Worm (Caenorhabditis elegans): ENCODE results near the gene H28G03.2.

H28G03.2 gene

DNA sequence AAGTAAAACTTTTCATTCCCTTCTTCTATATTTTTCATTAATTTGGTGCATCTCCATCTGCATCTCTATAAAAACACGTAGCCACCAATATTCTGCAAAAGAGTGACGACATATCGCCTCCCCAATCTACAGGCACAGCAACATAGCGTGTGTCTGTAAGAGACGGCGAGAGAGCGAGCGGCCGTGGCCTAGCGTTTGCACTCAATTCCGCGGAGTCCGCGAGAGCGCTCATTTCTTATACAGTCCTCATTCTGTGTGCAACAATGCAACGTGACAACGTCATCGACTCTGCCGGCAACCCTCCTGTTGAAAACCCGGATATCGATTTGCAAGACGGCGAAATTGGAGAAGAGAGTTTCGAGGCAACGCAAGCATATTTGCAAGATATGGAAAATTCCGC is at the start of gene H28G03.2:
H28G03.2 (plus strand) TSS at position 200 of the 400 bp plus-strand sequence.
- TF ChIP-seq ham-2 (GFP tag; optimal IDR thresholded peaks at IDR 0.05): peak; percentile 42
- no peak for TF ChIP-seq sptf-1 (tag; optimal IDR thresholded peaks at IDR 0.05)
- no peak for TF ChIP-seq nhr-237 (tag; optimal IDR thresholded peaks at IDR 0.05)
- no peak for TF ChIP-seq unc-62 (GFP tag; optimal IDR thresholded peaks at IDR 0.05)
- TF ChIP-seq hlh-1 (tag; optimal IDR thresholded peaks at IDR 0.05): no peak
- TF ChIP-seq cnd-1 (tag; optimal IDR thresholded peaks at IDR 0.05): no peak
- no peak for TF ChIP-seq ceh-39 (tag; optimal IDR thresholded peaks at IDR 0.05)
- TF ChIP-seq lsy-2 (tag; optimal IDR thresholded peaks at IDR 0.05): no peak
- TF ChIP-seq elt-3 (tag; optimal IDR thresholded peaks at IDR 0.05): no peak

DNA sequence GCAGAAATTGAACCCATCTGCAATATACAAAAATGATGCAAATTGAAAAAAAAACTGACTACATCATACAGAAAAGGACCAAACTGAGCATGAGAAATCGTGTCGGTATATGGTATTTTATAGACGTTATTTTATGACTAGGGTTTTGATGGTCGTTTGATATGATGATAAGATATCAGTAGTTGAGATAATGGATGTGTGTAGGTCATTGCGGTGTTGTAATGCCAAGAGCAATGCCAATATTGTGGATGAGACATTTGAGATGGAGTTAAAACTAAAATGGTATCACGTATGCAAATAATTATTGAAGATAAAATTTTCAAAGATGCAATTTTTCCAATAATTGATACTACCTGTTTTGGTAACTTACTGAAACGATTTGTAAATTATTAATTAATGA is 45.9 kb upstream of the H28G03.2 start, which contains the start of gene C31H2.4:
C31H2.4 (minus strand) TSS at position 19 of the 400 bp plus-strand sequence.
- no peak for TF ChIP-seq pha-4 (tag; optimal IDR thresholded peaks at IDR 0.05)
- no peak for TF ChIP-seq ces-1 (GFP tag; optimal IDR thresholded peaks at IDR 0.05)
- TF ChIP-seq elt-1 (tag; optimal IDR thresholded peaks at IDR 0.05; ENCODE audit: borderline replicate concordance, insufficient read depth): no peak
- TF ChIP-seq elt-3 (tag; optimal IDR thresholded peaks at IDR 0.05): no peak
- TF ChIP-seq unc-39 (tag; optimal IDR thresholded peaks at IDR 0.05): no peak
- TF ChIP-seq hlh-1 (tag; optimal IDR thresholded peaks at IDR 0.05): no peak
- TF ChIP-seq unc-120 (tag; optimal IDR thresholded peaks at IDR 0.05; ENCODE audit: poor library complexity, severe bottlenecking): no peak
- TF ChIP-seq lsy-2 (tag; optimal IDR thresholded peaks at IDR 0.05): no peak
- TF ChIP-seq cnd-1 (tag; optimal IDR thresholded peaks at IDR 0.05): no peak
- no peak for TF ChIP-seq ham-2 (GFP tag; optimal IDR thresholded peaks at IDR 0.05)
- TF ChIP-seq drap-1 (GFP tag; optimal IDR thresholded peaks at IDR 0.05): no peak
- TF ChIP-seq snpc-4 (tag; optimal IDR thresholded peaks at IDR 0.05): no peak
- TF ChIP-seq lin-32 (GFP tag; optimal IDR thresholded peaks at IDR 0.05): no peak
- TF ChIP-seq unc-62 (GFP tag; optimal IDR thresholded peaks at IDR 0.05): no peak
- no peak for TF ChIP-seq ceh-83 (GFP tag; optimal IDR thresholded peaks at IDR 0.05)

DNA sequence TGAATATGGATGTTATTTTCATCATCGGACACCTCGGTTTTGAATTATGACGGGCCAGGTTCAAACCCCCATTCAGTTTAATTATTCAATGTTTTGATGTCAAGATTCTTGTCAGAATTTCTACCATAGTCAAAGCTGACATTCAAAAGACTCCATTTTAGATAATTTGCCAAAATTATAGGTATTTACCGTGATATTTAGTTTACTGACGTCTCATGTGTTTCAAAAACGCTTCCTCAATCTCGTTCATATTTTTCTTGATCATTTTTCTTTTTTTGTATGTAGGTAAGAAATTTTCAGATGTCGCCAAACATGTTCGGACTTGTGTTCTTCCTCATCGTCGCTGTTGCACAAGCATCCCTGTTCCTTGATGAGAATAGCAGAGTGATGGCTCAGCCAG is 42.8 kb upstream of the H28G03.2 start, which contains the start of gene EGAP5.1:
EGAP5.1 (plus strand) TSS at position 301 of the 400 bp plus-strand sequence.
- TF ChIP-seq unc-120 (tag; optimal IDR thresholded peaks at IDR 0.05; ENCODE audit: poor library complexity, severe bottlenecking): no peak
- no peak for TF ChIP-seq lin-13 (tag; optimal IDR thresholded peaks at IDR 0.05)
- no peak for TF ChIP-seq tbx-8 (GFP tag; optimal IDR thresholded peaks at IDR 0.05)
- no peak for TF ChIP-seq bed-3 (GFP tag; optimal IDR thresholded peaks at IDR 0.05)
- no peak for TF ChIP-seq ham-2 (GFP tag; optimal IDR thresholded peaks at IDR 0.05)
- no peak for TF ChIP-seq nhr-28 (tag; optimal IDR thresholded peaks at IDR 0.05)
- no peak for TF ChIP-seq lsy-2 (tag; optimal IDR thresholded peaks at IDR 0.05)
- TF ChIP-seq unc-62 (GFP tag; optimal IDR thresholded peaks at IDR 0.05): no peak
- no peak for TF ChIP-seq snpc-4 (tag; optimal IDR thresholded peaks at IDR 0.05)

DNA sequence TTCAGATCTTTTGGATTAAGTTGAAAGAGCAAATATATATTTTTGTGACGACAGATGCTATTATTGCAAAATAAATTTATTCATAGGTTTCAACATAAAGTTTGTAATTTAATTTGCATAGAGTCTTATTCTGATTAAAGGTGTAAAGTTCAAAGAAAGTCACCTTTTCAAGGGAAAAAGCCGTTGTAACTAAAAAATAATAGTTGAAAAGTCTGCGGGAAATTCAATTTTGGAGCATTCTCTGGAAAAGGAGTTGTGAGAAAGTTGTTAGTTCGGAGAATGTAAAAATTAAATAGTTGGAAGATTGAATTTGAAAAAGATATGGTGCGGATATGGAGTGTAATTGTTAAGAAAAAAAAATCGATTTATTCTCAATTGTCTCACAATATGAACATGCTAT is 41.5 kb upstream of the H28G03.2 start:
- TF ChIP-seq drap-1 (GFP tag; optimal IDR thresholded peaks at IDR 0.05) (no peak), unc-39 (tag; optimal IDR thresholded peaks at IDR 0.05) (no peak), snpc-4 (tag; optimal IDR thresholded peaks at IDR 0.05) (no peak), pha-4 (tag; optimal IDR thresholded peaks at IDR 0.05) (no peak), elt-1 (tag; optimal IDR thresholded peaks at IDR 0.05; ENCODE audit: borderline replicate concordance, insufficient read depth) (no peak), cnd-1 (tag; optimal IDR thresholded peaks at IDR 0.05) (no peak), elt-3 (tag; optimal IDR thresholded peaks at IDR 0.05) (no peak), ceh-39 (tag; optimal IDR thresholded peaks at IDR 0.05) (no peak), flh-1 (GFP tag; optimal IDR thresholded peaks at IDR 0.05) (no peak), lsy-2 (tag; optimal IDR thresholded peaks at IDR 0.05) (no peak), nhr-2 (tag; optimal IDR thresholded peaks at IDR 0.05) (no peak), ztf-11 (tag; optimal IDR thresholded peaks at IDR 0.05) (no peak), zip-8 (tag; optimal IDR thresholded peaks at IDR 0.05) (no peak)

DNA sequence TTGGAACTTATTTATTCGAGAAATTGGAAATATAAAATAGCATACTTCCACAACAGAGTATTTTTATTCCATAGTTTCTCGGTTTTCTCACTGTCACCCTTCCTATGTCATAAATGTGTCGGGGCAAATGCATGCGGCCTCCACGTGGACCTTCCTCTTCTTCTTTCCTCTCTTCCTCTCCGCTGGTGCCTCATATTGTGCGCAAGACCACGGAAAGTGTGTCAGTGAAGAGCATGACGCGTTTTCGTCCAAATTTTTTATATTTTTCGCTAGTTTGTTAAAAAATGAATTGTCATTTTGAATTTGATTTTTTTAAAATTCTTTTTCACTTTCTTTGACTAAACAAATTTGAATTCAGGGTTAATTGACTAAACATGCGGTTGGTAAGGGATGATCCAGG is 40.5 kb upstream of the H28G03.2 start, which contains the start of gene mans-3:
mans-3 (plus strand) TSS at position 359 of the 400 bp plus-strand sequence.
- TF ChIP-seq lsy-2 (tag; optimal IDR thresholded peaks at IDR 0.05) (peak; percentile 63), elt-3 (tag; optimal IDR thresholded peaks at IDR 0.05) (no peak), snpc-4 (tag; optimal IDR thresholded peaks at IDR 0.05) (no peak), mab-5 (tag; optimal IDR thresholded peaks at IDR 0.05) (no peak), lin-32 (GFP tag; optimal IDR thresholded peaks at IDR 0.05) (peak; percentile 26), ceh-83 (GFP tag; optimal IDR thresholded peaks at IDR 0.05) (no peak), flh-1 (GFP tag; optimal IDR thresholded peaks at IDR 0.05) (peak; percentile 35), nhr-237 (tag; optimal IDR thresholded peaks at IDR 0.05) (peak; percentile 12), nhr-76 (tag; optimal IDR thresholded peaks at IDR 0.05) (peak; percentile 3), drap-1 (GFP tag; optimal IDR thresholded peaks at IDR 0.05) (no peak), unc-39 (tag; optimal IDR thresholded peaks at IDR 0.05) (no peak), lin-13 (tag; optimal IDR thresholded peaks at IDR 0.05) (peak; percentile 65), ztf-11 (tag; optimal IDR thresholded peaks at IDR 0.05) (peak; percentile 59), bed-3 (GFP tag; optimal IDR thresholded peaks at IDR 0.05) (no peak), tbx-8 (GFP tag; optimal IDR thresholded peaks at IDR 0.05) (no peak), nhr-2 (tag; optimal IDR thresholded peaks at IDR 0.05) (peak; percentile 33), M03D4.4 (tag; optimal IDR thresholded peaks at IDR 0.05) (peak; percentile 68), hlh-1 (tag; optimal IDR thresholded peaks at IDR 0.05) (no peak), sptf-1 (tag; optimal IDR thresholded peaks at IDR 0.05) (peak; percentile 90), mep-1 (tag; optimal IDR thresholded peaks at IDR 0.05) (peak; percentile 97), unc-120 (tag; optimal IDR thresholded peaks at IDR 0.05; ENCODE audit: poor library complexity, severe bottlenecking) (no peak), nhr-12 (tag; optimal IDR thresholded peaks at IDR 0.05) (no peak), elt-1 (tag; optimal IDR thresholded peaks at IDR 0.05; ENCODE audit: borderline replicate concordance, insufficient read depth) (no peak), ces-1 (GFP tag; optimal IDR thresholded peaks at IDR 0.05) (peak; percentile 40), nhr-28 (tag; optimal IDR thresholded peaks at IDR 0.05) (no peak), ceh-39 (tag; optimal IDR thresholded peaks at IDR 0.05) (no peak), ceh-43 (GFP tag; optimal IDR thresholded peaks at IDR 0.05) (peak; percentile 27), sem-2 (GFP tag; optimal IDR thresholded peaks at IDR 0.05) (no peak), mls-2 (tag; optimal IDR thresholded peaks at IDR 0.05) (peak; percentile 67), cnd-1 (tag; optimal IDR thresholded peaks at IDR 0.05) (peak; percentile 73), blmp-1 (tag; optimal IDR thresholded peaks at IDR 0.05) (no peak), zip-8 (tag; optimal IDR thresholded peaks at IDR 0.05) (no peak), pha-4 (tag; optimal IDR thresholded peaks at IDR 0.05) (no peak), ham-2 (GFP tag; optimal IDR thresholded peaks at IDR 0.05) (no peak), unc-62 (GFP tag; optimal IDR thresholded peaks at IDR 0.05) (peak; percentile 72)
